Fruit fly (Drosophila melanogaster) whole organism, wandering third instar larva: ENCODE measurements around the gene CG14339.

Source experiments
- Abd-B ChIP-seq: fragments of >200 bp; optimal IDR thresholded peaks from 2 replicates; lab custom pipeline; 2017; ENCODE audit warnings: missing biosample characterization, missing genetic modification characterization
- CG32264 ChIP-seq: fragments of 200-800 bp; sonication (Bioruptor generic); optimal IDR thresholded peaks from 2 replicates; lab custom pipeline; 2016; ENCODE audit warnings: missing biosample characterization, missing genetic modification characterization
- CG9705 ChIP-seq: fragments of 200-800 bp; sonication (Bioruptor generic); optimal IDR thresholded peaks from 2 replicates; lab custom pipeline; 2018; ENCODE audit warnings: missing biosample characterization, mild to moderate bottlenecking, missing genetic modification characterization
- CrebA ChIP-seq: fragments of 200-800 bp; sonication (Bioruptor generic); optimal IDR thresholded peaks from 2 replicates; lab custom pipeline; 2016; ENCODE audit warnings: missing biosample characterization, mild to moderate bottlenecking, missing genetic modification characterization, borderline replicate concordance
- Dfd ChIP-seq: fragments of >200 bp; optimal IDR thresholded peaks from 2 replicates; lab custom pipeline; 2017; ENCODE audit warnings: missing biosample characterization, missing genetic modification characterization
- Dif ChIP-seq: fragments of 200-275, 200-300 bp; sonication (Bioruptor generic); optimal IDR thresholded peaks from 2 replicates; lab custom pipeline; 2018; ENCODE audit warnings: missing biosample characterization, missing genetic modification characterization; ENCODE audit not compliant: partially characterized antibody
- GATAd ChIP-seq: sonication (Bioruptor generic); optimal IDR thresholded peaks from 2 replicates; lab custom pipeline; 2016; ENCODE audit warnings: missing biosample characterization, missing genetic modification characterization
- HLH106 ChIP-seq: fragments of 200-800 bp; optimal IDR thresholded peaks from 3 replicates; lab custom pipeline; 2019; ENCODE audit warnings: missing biosample characterization, mild to moderate bottlenecking, missing genetic modification characterization, moderate library complexity
- Hnf4 ChIP-seq: fragments of 200-800 bp; sonication (Bioruptor generic); optimal IDR thresholded peaks from 2 replicates; lab custom pipeline; 2016; ENCODE audit warnings: missing biosample characterization, mild to moderate bottlenecking, missing genetic modification characterization
- Hr78 ChIP-seq: fragments of >200 bp; optimal IDR thresholded peaks from 2 replicates; lab custom pipeline; 2017; ENCODE audit warnings: missing biosample characterization, missing genetic modification characterization
- Hr83 ChIP-seq: fragments of 200-300 bp; sonication (Bioruptor generic); optimal IDR thresholded peaks from 2 replicates; lab custom pipeline; 2016; ENCODE audit warnings: missing biosample characterization, mild to moderate bottlenecking, missing genetic modification characterization, moderate library complexity; ENCODE audit not compliant: poor library complexity, severe bottlenecking
- Jra ChIP-seq: sonication (Bioruptor generic); optimal IDR thresholded peaks from 2 replicates; lab custom pipeline; 2016; ENCODE audit warnings: missing biosample characterization, missing genetic modification characterization
- Mio ChIP-seq: sonication (Bioruptor generic); optimal IDR thresholded peaks from 2 replicates; lab custom pipeline; 2016; ENCODE audit warnings: missing biosample characterization, missing genetic modification characterization
- Myc ChIP-seq: fragments of >200 bp; optimal IDR thresholded peaks from 2 replicates; lab custom pipeline; 2017
- N ChIP-seq: fragments of >200 bp; optimal IDR thresholded peaks from 2 replicates; lab custom pipeline; 2018; ENCODE audit warnings: missing biosample characterization, missing external identifiers, missing genetic modification characterization
- OdsH ChIP-seq: fragments of 200-800 bp; sonication (Bioruptor generic); optimal IDR thresholded peaks from 2 replicates; lab custom pipeline; 2016; ENCODE audit warnings: missing biosample characterization, mild to moderate bottlenecking, missing genetic modification characterization
- Rel ChIP-seq, 2 experiments: fragments of 200-800 bp; sonication (Bioruptor generic) in 1 of 2; optimal IDR thresholded peaks; 2 replicates in 1 of 2; 3 replicates in 1 of 2; lab custom pipeline; 2016 to 2019; ENCODE audit warnings: mild to moderate bottlenecking in 2 of 2, missing biosample characterization in 2 of 2, missing genetic modification characterization in 2 of 2, moderate library complexity in 1 of 2
- Sp1 ChIP-seq: fragments of 200-800 bp; sonication (Bioruptor generic); optimal IDR thresholded peaks from 3 replicates; lab custom pipeline; 2019; ENCODE audit warnings: missing biosample characterization, mild to moderate bottlenecking, missing genetic modification characterization, moderate library complexity
- Vsx2 ChIP-seq: fragments of 200-300, 225-300 bp; sonication (Bioruptor generic); optimal IDR thresholded peaks from 2 replicates; lab custom pipeline; 2018; ENCODE audit warnings: missing biosample characterization, missing genetic modification characterization; ENCODE audit not compliant: partially characterized antibody
- br ChIP-seq: fragments of 200-800 bp; sonication (Bioruptor generic); optimal IDR thresholded peaks from 2 replicates; lab custom pipeline; 2016; ENCODE audit warnings: missing biosample characterization, missing genetic modification characterization
- brk ChIP-seq: fragments of 200-800 bp; sonication (Bioruptor generic); optimal IDR thresholded peaks from 2 replicates; lab custom pipeline; 2016; ENCODE audit warnings: missing biosample characterization, mild to moderate bottlenecking, missing genetic modification characterization
- dl ChIP-seq, 2 experiments: fragments of 175-275, 200-275 bp in 1 of 2; fragments of 200-275 bp in 1 of 2; sonication (Bioruptor generic); optimal IDR thresholded peaks; lab custom pipeline; 2018; ENCODE audit warnings: mild to moderate bottlenecking in 2 of 2, missing biosample characterization in 2 of 2, missing genetic modification characterization in 2 of 2, moderate library complexity in 2 of 2; ENCODE audit not compliant: partially characterized antibody in 2 of 2, insufficient read depth in 1 of 2
- dmrt93B ChIP-seq: fragments of 200-800 bp; sonication (Bioruptor generic); optimal IDR thresholded peaks from 2 replicates; lab custom pipeline; 2018; ENCODE audit warnings: missing biosample characterization, mild to moderate bottlenecking, missing genetic modification characterization
- dsf ChIP-seq: sonication (Bioruptor generic); optimal IDR thresholded peaks from 2 replicates; lab custom pipeline; 2016; ENCODE audit warnings: missing biosample characterization, missing genetic modification characterization, borderline replicate concordance
- ey ChIP-seq: fragments of 200-800 bp; sonication (Bioruptor generic); optimal IDR thresholded peaks from 2 replicates; lab custom pipeline; 2016; ENCODE audit warnings: missing biosample characterization, missing genetic modification characterization
- foxo ChIP-seq, 2 experiments: fragments of 200-800 bp; sonication (Bioruptor generic); optimal IDR thresholded peaks; 2 replicates in 1 of 2; 3 replicates in 1 of 2; lab custom pipeline; 2016 to 2017; ENCODE audit warnings: missing biosample characterization in 2 of 2, missing genetic modification characterization in 2 of 2
- fru ChIP-seq: fragments of 200-800 bp; sonication (Bioruptor generic); optimal IDR thresholded peaks from 3 replicates; lab custom pipeline; 2016; ENCODE audit warnings: missing biosample characterization, mild to moderate bottlenecking, missing genetic modification characterization
- h ChIP-seq: fragments of 200-800 bp; sonication (Bioruptor generic); optimal IDR thresholded peaks from 3 replicates; lab custom pipeline; 2016; ENCODE audit warnings: missing biosample characterization, mild to moderate bottlenecking, missing genetic modification characterization
- jim ChIP-seq: fragments of 175-275, 200-325 bp; sonication (Bioruptor generic); optimal IDR thresholded peaks from 2 replicates; lab custom pipeline; 2016; ENCODE audit warnings: missing biosample characterization, mild to moderate bottlenecking, missing genetic modification characterization
- lola ChIP-seq: fragments of >200 bp; optimal IDR thresholded peaks from 2 replicates; lab custom pipeline; 2017; ENCODE audit warnings: missing biosample characterization, missing genetic modification characterization
- pan ChIP-seq: fragments of >200 bp; optimal IDR thresholded peaks from 2 replicates; lab custom pipeline; 2017
- psq ChIP-seq: fragments of 200-800 bp; sonication (Bioruptor generic); optimal IDR thresholded peaks from 3 replicates; lab custom pipeline; 2017; ENCODE audit warnings: missing biosample characterization, mild to moderate bottlenecking, missing genetic modification characterization, moderate library complexity
- rgr ChIP-seq: fragments of 200-800 bp; sonication (Bioruptor generic); optimal IDR thresholded peaks from 3 replicates; lab custom pipeline; 2016; ENCODE audit warnings: missing biosample characterization, mild to moderate bottlenecking, missing genetic modification characterization
- sage ChIP-seq: fragments of 200-800 bp; sonication (Bioruptor generic); optimal IDR thresholded peaks from 2 replicates; lab custom pipeline; 2016; ENCODE audit warnings: missing biosample characterization, mild to moderate bottlenecking, missing genetic modification characterization
- sv ChIP-seq: fragments of 200-800 bp; sonication (Bioruptor generic); optimal IDR thresholded peaks from 3 replicates; lab custom pipeline; 2016; ENCODE audit warnings: missing biosample characterization, missing genetic modification characterization
- tai ChIP-seq: sonication (Bioruptor generic); optimal IDR thresholded peaks from 2 replicates; lab custom pipeline; 2016; ENCODE audit warnings: missing biosample characterization, missing genetic modification characterization
- usp ChIP-seq: fragments of >200 bp; optimal IDR thresholded peaks from 2 replicates; lab custom pipeline; 2017; ENCODE audit warnings: missing biosample characterization, missing genetic modification characterization
- woc ChIP-seq: sonication (Bioruptor generic); optimal IDR thresholded peaks from 2 replicates; lab custom pipeline; 2016; ENCODE audit warnings: missing biosample characterization, mild to moderate bottlenecking, missing genetic modification characterization

Gene CG14339

DNA sequence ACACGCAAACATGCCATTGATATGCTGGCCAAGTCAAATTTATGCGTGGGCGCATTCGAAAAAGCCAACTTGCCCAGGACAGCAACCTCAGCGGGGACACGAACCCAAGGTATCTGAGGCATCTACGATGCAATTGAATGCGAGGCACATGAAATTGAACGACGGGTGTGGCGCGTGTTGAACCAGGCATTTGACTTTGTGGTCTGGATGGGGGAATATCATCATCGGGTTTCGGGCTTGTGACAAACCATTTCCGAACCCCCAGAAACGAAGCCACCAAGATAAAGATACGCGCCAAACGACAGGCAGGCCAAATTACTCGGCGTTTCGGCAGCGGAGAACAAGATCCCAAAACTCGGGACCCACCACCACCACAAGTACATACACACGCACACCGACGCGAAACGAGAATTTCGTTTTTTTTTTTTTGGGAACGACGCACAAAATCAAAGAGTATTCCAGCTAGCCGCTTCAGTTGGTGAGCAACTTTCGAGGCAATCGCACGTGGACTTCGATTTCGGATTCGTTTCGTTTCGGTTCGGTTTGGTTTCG lies 34.5 kb downstream of the CG14339 start, which contains the start of gene MFS3:
Gene MFS3, plus strand, starts transcription at position 472 of the 552 bp plus-strand sequence.
- TF ChIP-seq dsf (no peak), GATAd (GFP tag; lab: Kevin White, UChicago) (no peak), OdsH (GFP tag; lab: Kevin White, UChicago) (no peak), Hr78 (GFP tag; lab: Kevin White, UChicago) (no peak), Dfd (GFP tag; lab: Kevin White, UChicago) (no peak), woc (GFP tag; lab: Kevin White, UChicago) (no peak), rgr (GFP tag; lab: Kevin White, UChicago) (peak; percentile 20), jim (peak; percentile 79), ey (GFP tag; lab: Kevin White, UChicago) (no peak), Vsx2 (peak; percentile 70), Sp1 (GFP tag; lab: Kevin White, UChicago) (peak; percentile 35), usp (GFP tag; lab: Kevin White, UChicago) (no peak), psq (peak; percentile 22), foxo (GFP tag; optimal IDR thresholded peaks at IDR 0.05; lab: Kevin White, UChicago) (peak in 1 of 2 experiments; percentile 36), CG32264 (GFP tag; lab: Kevin White, UChicago) (no peak), Dif (GFP tag; lab: Kevin White, UChicago) (peak; percentile 7), sv (GFP tag; lab: Kevin White, UChicago) (no peak), Myc (peak; percentile 40), fru (GFP tag; lab: Kevin White, UChicago) (peak; percentile 29), lola (GFP tag; lab: Kevin White, UChicago) (no peak), br (peak; percentile 47), N (GFP tag; lab: Kevin White, UChicago) (no peak), sage (GFP tag; lab: Kevin White, UChicago) (no peak), Hr83 (GFP tag; lab: Kevin White, UChicago) (no peak), Jra (peak; percentile 15), Hnf4 (GFP tag; lab: Kevin White, UChicago) (peak; percentile 35), Abd-B (no peak), dmrt93B (GFP tag; lab: Kevin White, UChicago) (no peak), tai (GFP tag; lab: Kevin White, UChicago) (no peak), HLH106 (no peak), CG9705 (GFP tag; lab: Kevin White, UChicago) (peak; percentile 27), Mio (GFP tag; lab: Kevin White, UChicago) (no peak), dl (GFP tag; optimal IDR thresholded peaks at IDR 0.05; lab: Kevin White, UChicago; ENCODE audit: insufficient read depth in 1 of 2, partially characterized antibody in 2 of 2) (no peak), Rel (GFP tag; optimal IDR thresholded peaks at IDR 0.05; lab: Kevin White, UChicago) (peak; percentile 44), Rel (tag; optimal IDR thresholded peaks at IDR 0.05; lab: Kevin White, UChicago) (peak; percentile 32), CrebA (GFP tag; lab: Kevin White, UChicago) (no peak), h (peak; percentile 42), brk (peak; percentile 35), pan (no peak)

DNA sequence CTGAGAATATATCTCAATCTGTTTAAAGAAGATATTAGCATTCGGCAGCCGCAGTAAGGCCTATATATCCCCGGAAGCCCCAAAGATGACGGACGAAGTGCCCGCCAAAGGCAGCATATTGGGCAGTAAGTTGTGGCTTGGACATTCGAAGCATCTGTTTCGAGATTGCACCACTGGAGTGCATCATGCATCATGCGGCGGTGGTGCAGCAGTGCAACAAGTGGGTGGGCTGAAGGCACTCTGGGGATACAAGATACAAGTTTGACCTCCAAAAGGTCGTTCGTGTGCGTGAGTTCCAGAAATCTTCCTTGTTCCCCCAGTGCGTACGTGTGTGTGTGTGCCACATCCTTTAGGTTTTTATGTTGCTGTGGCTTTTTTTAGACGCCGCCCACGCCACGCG lies 34.9 kb downstream of the CG14339 start:
- TF ChIP-seq Myc (no peak), Hr78 (GFP tag; lab: Kevin White, UChicago) (no peak), dmrt93B (GFP tag; lab: Kevin White, UChicago) (no peak), dl (GFP tag; optimal IDR thresholded peaks at IDR 0.05; lab: Kevin White, UChicago; ENCODE audit: insufficient read depth in 1 of 2, partially characterized antibody in 2 of 2) (no peak), Dif (GFP tag; lab: Kevin White, UChicago) (no peak), pan (no peak), brk (no peak), rgr (GFP tag; lab: Kevin White, UChicago) (no peak), Jra (no peak), Mio (GFP tag; lab: Kevin White, UChicago) (no peak), OdsH (GFP tag; lab: Kevin White, UChicago) (no peak), GATAd (GFP tag; lab: Kevin White, UChicago) (no peak), dsf (no peak), psq (no peak), Hr83 (GFP tag; lab: Kevin White, UChicago) (no peak), HLH106 (no peak), br (no peak)
